Worm (Caenorhabditis elegans) whole organism, L4 larva: Measurements from ENCODE around the gene C17G10.7.
A peak's percentile ranks its signal among the peaks of the same experiment; 100 is the strongest.

Experiments used
- T26A8.4 ChIP-seq: fragments of 200-800 bp; sonication (Bioruptor generic); IDR thresholded peaks from 2 replicates; pipeline ENCODE4 v1.3.6; 2022; ENCODE audit warnings: missing genetic modification characterization, missing compliant biosample characterization
- daf-8 ChIP-seq: fragments of 200-800 bp; sonication (Bioruptor generic); IDR thresholded peaks from 2 replicates; pipeline ENCODE4 v1.3.6; 2022; ENCODE audit warnings: missing genetic modification characterization, missing compliant biosample characterization
- dpl-1 ChIP-seq: fragments of 150-350 bp; optimal IDR thresholded peaks from 2 replicates; lab custom pipeline; 2014; ENCODE audit warnings: missing biosample characterization, missing genetic modification reagents, missing genetic modification characterization
- fos-1 ChIP-seq: fragments of 150-350 bp; optimal IDR thresholded peaks from 2 replicates; lab custom pipeline; 2014; ENCODE audit warnings: missing biosample characterization, missing genetic modification characterization
- lin-39 ChIP-seq: fragments of 150-350 bp; optimal IDR thresholded peaks from 2 replicates; lab custom pipeline; 2014; ENCODE audit warnings: missing biosample characterization, missing genetic modification reagents, missing genetic modification characterization
- mep-1 ChIP-seq: fragments of 150-350 bp; sonication (generic microtip); optimal IDR thresholded peaks from 3 replicates; lab custom pipeline; 2014; ENCODE audit warnings: missing biosample characterization, missing genetic modification characterization
- skn-1 ChIP-seq: fragments of 150-350 bp; optimal IDR thresholded peaks from 2 replicates; lab custom pipeline; 2014; ENCODE audit warnings: missing biosample characterization, missing genetic modification characterization
- snpc-4 ChIP-seq: fragments of 150-350 bp; optimal IDR thresholded peaks from 2 replicates; lab custom pipeline; 2014; ENCODE audit warnings: missing biosample characterization, missing genetic modification characterization

DNA sequence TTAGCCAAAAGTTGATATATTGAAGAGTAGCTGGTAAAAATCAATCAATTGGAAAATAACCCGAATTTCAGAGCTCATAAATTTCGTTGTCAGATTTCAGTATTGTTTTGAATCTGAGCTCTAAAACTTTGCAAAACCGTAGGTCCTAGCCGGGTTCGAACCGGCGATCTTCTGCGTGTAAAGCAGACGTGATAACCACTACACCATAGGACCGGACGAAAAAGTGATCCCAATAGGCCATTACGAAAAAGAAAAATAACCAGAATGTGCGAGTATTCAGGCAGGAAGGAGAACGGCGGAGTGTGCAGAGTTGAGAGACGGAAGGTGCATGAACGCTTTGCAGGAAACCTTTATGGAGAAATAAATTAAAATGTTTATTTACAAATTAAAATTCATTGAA is 30.6 kb downstream of the C17G10.7 start:
- TF ChIP-seq daf-8 (GFP tag; lab: Robert Waterston, UW) = no peak
- TF ChIP-seq skn-1 (tag; lab: Kevin White, UChicago) = no peak
- TF ChIP-seq dpl-1 = no peak
- TF ChIP-seq mep-1 (tag; lab: Kevin White, UChicago) = no peak
- TF ChIP-seq lin-39 = no peak
- TF ChIP-seq T26A8.4 (GFP tag; lab: Robert Waterston, UW) = peak; percentile 50; the same call in 1 of the 2 replicates
- TF ChIP-seq fos-1 (tag; lab: Kevin White, UChicago) = no peak
- TF ChIP-seq snpc-4 = no peak
